Worm (Caenorhabditis elegans) whole organism, late embryonic: Measurements from ENCODE around the gene srh-200.

Source experiments
- C08G9.2 ChIP-seq: sonication (generic microtip); optimal IDR thresholded peaks from 2 replicates; lab custom pipeline; 2016; ENCODE audit warnings: mild to moderate bottlenecking, missing genetic modification characterization, moderate library complexity, missing compliant biosample characterization
- ceh-24 ChIP-seq: sonication (generic microtip); optimal IDR thresholded peaks from 2 replicates; lab custom pipeline; 2016; ENCODE audit warnings: mild to moderate bottlenecking, missing genetic modification characterization, missing compliant biosample characterization
- ceh-6 ChIP-seq: fragments of 200-800 bp; sonication (Bioruptor generic); optimal IDR thresholded peaks from 2 replicates; lab custom pipeline; 2018; ENCODE audit warnings: mild to moderate bottlenecking, missing genetic modification characterization, missing compliant biosample characterization
- dve-1 ChIP-seq: sonication (generic microtip); optimal IDR thresholded peaks from 2 replicates; lab custom pipeline; 2017; ENCODE audit warnings: antibody characterized with exemption, mild to moderate bottlenecking, missing genetic modification characterization, missing compliant biosample characterization
- hlh-15 ChIP-seq: sonication (generic microtip); optimal IDR thresholded peaks from 2 replicates; lab custom pipeline; 2016; ENCODE audit warnings: missing genetic modification characterization, missing compliant biosample characterization
- pha-2 ChIP-seq: sonication (generic microtip); optimal IDR thresholded peaks from 2 replicates; lab custom pipeline; 2017; ENCODE audit warnings: mild to moderate bottlenecking, missing genetic modification characterization, missing compliant biosample characterization
- pqm-1 ChIP-seq: sonication (generic microtip); optimal IDR thresholded peaks from 2 replicates; lab custom pipeline; 2016; ENCODE audit warnings: missing genetic modification characterization, missing compliant biosample characterization
- ref-2 ChIP-seq: sonication (generic microtip); optimal IDR thresholded peaks from 2 replicates; lab custom pipeline; 2016; ENCODE audit warnings: missing genetic modification characterization, missing compliant biosample characterization
- sox-4 ChIP-seq: sonication (generic microtip); optimal IDR thresholded peaks from 2 replicates; lab custom pipeline; 2017; ENCODE audit warnings: mild to moderate bottlenecking, missing genetic modification characterization, inconsistent platforms, missing compliant biosample characterization
- syd-9 ChIP-seq: sonication (generic microtip); optimal IDR thresholded peaks from 2 replicates; lab custom pipeline; 2016; ENCODE audit warnings: mild to moderate bottlenecking, missing genetic modification characterization, moderate library complexity, missing compliant biosample characterization

DNA sequence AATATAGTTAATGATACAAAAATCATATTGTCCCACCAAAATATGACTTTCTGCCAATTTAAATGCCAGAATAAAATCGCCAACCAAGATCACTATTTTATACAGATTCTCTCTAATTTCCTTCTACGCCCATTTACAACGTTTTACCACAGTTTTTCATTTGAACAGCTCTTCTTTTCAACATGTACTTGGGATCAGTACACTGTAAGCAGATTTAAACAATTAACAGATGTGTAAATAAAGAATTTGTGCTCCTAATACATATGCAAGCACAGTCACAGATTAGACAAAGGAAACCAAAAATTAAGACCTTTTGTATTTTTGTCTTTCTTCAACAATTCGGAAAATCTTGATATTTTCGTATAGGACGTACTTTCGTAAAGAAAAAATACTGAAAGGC lies 10.1 kb downstream of the srh-200 start, which contains the start of gene F07C4.11:
- TF ChIP-seq ref-2 (tag; lab: Kevin White, UChicago): no peak
- TF ChIP-seq syd-9 (tag; lab: Kevin White, UChicago): no peak
- no peak for TF ChIP-seq sox-4 (tag; lab: Kevin White, UChicago)
- no peak for TF ChIP-seq pha-2 (tag; lab: Kevin White, UChicago)
- TF ChIP-seq dve-1: no peak
- no peak for TF ChIP-seq hlh-15 (tag; lab: Kevin White, UChicago)
- no peak for TF ChIP-seq pqm-1 (tag; lab: Kevin White, UChicago)
- no peak for TF ChIP-seq ceh-6 (GFP tag; lab: Kevin White, UChicago)
- TF ChIP-seq C08G9.2 (tag; lab: Kevin White, UChicago): no peak
- TF ChIP-seq ceh-24 (tag; lab: Kevin White, UChicago): no peak
